Fruit fly (Drosophila melanogaster) S2 (cell line): ENCODE data around the gene CG4301.

ENCODE experiments used
- CG8478 ChIP-seq: fragments of >200 bp; optimal IDR thresholded peaks from 2 replicates; lab custom pipeline; 2018
- CTCF ChIP-seq, 2 experiments: fragments of >200 bp; optimal IDR thresholded peaks; 2 replicates each; lab custom pipeline; 2018

- no peak for TF ChIP-seq CG8478 (lab: Kevin White, UChicago)
- no peak for TF ChIP-seq CTCF (optimal IDR thresholded peaks at IDR 0.05; lab: Kevin White, UChicago)
Observed at dm6 chrX:16371923-16372322, 33.4 kb upstream of the CG4301 start.
